Fruit fly (Drosophila melanogaster): ENCODE measurements around the gene Oat.

Gene Oat

DNA sequence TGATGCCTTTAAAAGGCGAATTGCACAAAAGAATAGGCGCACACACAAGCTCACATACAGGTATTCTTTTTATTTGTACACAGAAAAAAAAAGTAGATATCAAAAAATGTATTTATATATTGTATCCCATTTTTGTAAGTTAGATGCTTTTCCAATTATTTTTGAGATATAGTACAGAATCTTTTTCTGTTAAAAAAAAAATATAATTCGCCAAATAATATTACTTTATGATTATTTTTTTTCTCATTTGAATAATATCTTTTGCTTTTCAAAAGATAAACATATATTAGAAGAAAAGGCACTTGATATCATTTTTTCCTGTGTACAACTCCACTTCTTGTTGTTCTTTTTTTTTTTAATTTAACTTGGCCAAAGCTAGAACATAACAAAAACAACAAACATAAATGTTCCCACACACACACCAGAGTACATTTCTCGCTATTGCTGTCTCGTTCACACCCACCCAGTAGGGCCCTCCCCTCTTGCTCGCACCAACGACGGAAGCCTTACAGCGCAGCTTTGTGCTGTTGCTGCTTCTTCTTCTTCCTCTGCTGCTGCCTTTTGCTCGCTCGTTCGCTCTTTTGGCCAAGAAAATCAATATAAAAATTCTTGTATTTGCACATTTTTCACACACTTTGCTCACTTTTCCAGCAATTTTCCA is 14.7 kb downstream of the Oat start (continued):
- TF ChIP-seq tna (GFP tag; IDR thresholded peaks at IDR 0.05; ENCODE audit: partially characterized antibody) (no peak), sr (GFP tag; IDR thresholded peaks at IDR 0.05) (no peak), crp (GFP tag; optimal IDR thresholded peaks at IDR 0.05) (no peak), CG6689 (GFP tag; IDR thresholded peaks at IDR 0.05) (peak; percentile 87), grn (GFP tag; optimal IDR thresholded peaks at IDR 0.05) (no peak), Fer3 (tag; optimal IDR thresholded peaks at IDR 0.05) (peak; percentile 85), CG6272 (GFP tag; IDR thresholded peaks at IDR 0.05) (no peak), CG31365 (tag; optimal IDR thresholded peaks at IDR 0.05) (no peak), CG2202 (tag; optimal IDR thresholded peaks at IDR 0.05) (no peak), NC2β (GFP tag; optimal IDR thresholded peaks at IDR 0.05) (no peak), btn (GFP tag; optimal IDR thresholded peaks at IDR 0.05) (no peak), wdn (GFP tag; IDR thresholded peaks at IDR 0.05) (peak; percentile 29; the same call in 1 of the 2 replicates), sna (GFP tag; IDR thresholded peaks at IDR 0.05; ENCODE audit: partially characterized antibody) (no peak), CG17802 (tag; optimal IDR thresholded peaks at IDR 0.05) (no peak), Dad (GFP tag; optimal IDR thresholded peaks at IDR 0.05) (no peak), hb (GFP tag; IDR thresholded peaks at IDR 0.05; ENCODE audit: partially characterized antibody) (no peak), NK7.1 (GFP tag; optimal IDR thresholded peaks at IDR 0.05) (no peak), Camta (GFP tag; optimal IDR thresholded peaks at IDR 0.05) (peak; percentile 38), cad (GFP tag; optimal IDR thresholded peaks at IDR 0.05) (no peak), CG8359 (GFP tag; optimal IDR thresholded peaks at IDR 0.05; ENCODE audit: borderline replicate concordance) (no peak), CG12391 (tag; optimal IDR thresholded peaks at IDR 0.05) (peak; percentile 82), CG17912 (GFP tag; optimal IDR thresholded peaks at IDR 0.05) (no peak), nerfin-2 (GFP tag; IDR thresholded peaks at IDR 0.05; ENCODE audit: partially characterized antibody) (no peak), CG8478 (optimal IDR thresholded peaks at IDR 0.05) (no peak), sisA (GFP tag; IDR thresholded peaks at IDR 0.05) (no peak; the same call in 1 of the 2 replicates), Hr39 (optimal IDR thresholded peaks at IDR 0.05) (no peak), CG31388 (GFP tag; optimal IDR thresholded peaks at IDR 0.05) (no peak), Trl (optimal IDR thresholded peaks at IDR 0.05) (no peak), Trl (GFP tag; optimal IDR thresholded peaks at IDR 0.05) (no peak), CG17612 (GFP tag; IDR thresholded peaks at IDR 0.05) (peak; percentile 43; the same call in 1 of the 2 replicates), Dbx (GFP tag; IDR thresholded peaks at IDR 0.05) (peak; percentile 70; the same call in 2 of the 3 replicates), CG12942 (GFP tag; optimal IDR thresholded peaks at IDR 0.05) (peak; percentile 1), CG30403 (GFP tag; optimal IDR thresholded peaks at IDR 0.05) (peak; percentile 78), CG18764 (GFP tag; optimal IDR thresholded peaks at IDR 0.05) (peak; percentile 61), al (GFP tag; IDR thresholded peaks at IDR 0.05) (peak; percentile 83; the same call in 1 of the 2 replicates), Dref (GFP tag; IDR thresholded peaks at IDR 0.05) (no peak), CG8290 (GFP tag; optimal IDR thresholded peaks at IDR 0.05) (peak; percentile 26), CG8290 (tag; optimal IDR thresholded peaks at IDR 0.05) (peak in 1 of 2 experiments; percentile 16), Hand (GFP tag; optimal IDR thresholded peaks at IDR 0.05) (peak; percentile 45), CG11560 (tag; IDR thresholded peaks at IDR 0.05) (no peak), ap (GFP tag; IDR thresholded peaks at IDR 0.05) (no peak; the same call in 1 of the 2 replicates), Stat92E (GFP tag; optimal IDR thresholded peaks at IDR 0.05) (no peak), CG10979 (tag; optimal IDR thresholded peaks at IDR 0.05) (peak; percentile 92), CG3847 (GFP tag; IDR thresholded peaks at IDR 0.05) (peak; percentile 58; the same call in 1 of the 2 replicates), dan (GFP tag; IDR thresholded peaks at IDR 0.05) (no peak), CG14441 (GFP tag; IDR thresholded peaks at IDR 0.05) (no peak; the same call in 1 of the 2 replicates), fd64A (GFP tag; optimal IDR thresholded peaks at IDR 0.05) (no peak), CG7357 (GFP tag; IDR thresholded peaks at IDR 0.05) (peak; percentile 75; the same call in 2 of the 3 replicates), chn (GFP tag; optimal IDR thresholded peaks at IDR 0.05) (no peak), B-H1 (GFP tag; IDR thresholded peaks at IDR 0.05) (peak; percentile 66), onecut (GFP tag; IDR thresholded peaks at IDR 0.05) (peak; percentile 96), CG33557 (GFP tag; optimal IDR thresholded peaks at IDR 0.05) (no peak)

Measured in whole organism, embryonic.